Worm (Caenorhabditis elegans) whole organism, L3 larva: ENCODE measurements around the gene clec-52.

ENCODE experiments used
- egl-5 ChIP-seq: fragments of 150-350 bp; optimal IDR thresholded peaks from 2 replicates; lab custom pipeline; 2017; ENCODE audit warnings: missing biosample characterization, missing genetic modification reagents, missing genetic modification characterization, inconsistent platforms
- mdl-1 ChIP-seq: fragments of 150-350 bp; optimal IDR thresholded peaks from 2 replicates; lab custom pipeline; 2014; ENCODE audit warnings: missing biosample characterization, missing genetic modification characterization
- skn-1 ChIP-seq: fragments of 150-350 bp; optimal IDR thresholded peaks from 2 replicates; lab custom pipeline; 2014; ENCODE audit warnings: missing biosample characterization, missing genetic modification characterization

DNA sequence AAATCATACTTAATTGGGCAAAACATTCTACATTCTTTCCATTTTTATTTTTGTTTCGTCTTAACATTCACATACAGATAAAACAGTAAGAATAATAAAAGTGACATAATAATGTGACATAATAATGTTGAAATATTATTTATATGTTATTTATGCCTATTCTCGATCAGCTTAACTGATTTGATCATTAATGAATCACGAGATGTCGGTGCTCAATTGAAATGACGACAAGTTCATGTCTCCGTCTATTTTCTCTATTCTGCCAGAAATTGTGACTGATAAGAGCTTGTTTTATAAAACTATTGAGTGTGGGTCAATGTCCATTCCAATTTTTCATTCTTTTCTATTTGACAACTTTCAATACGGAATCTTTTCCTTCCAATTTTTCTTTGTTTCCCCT is 16.8 kb downstream of the clec-52 start:
- TF ChIP-seq egl-5 = no peak
- TF ChIP-seq skn-1 (tag; lab: Kevin White, UChicago) = no peak
- TF ChIP-seq mdl-1 (tag; lab: Kevin White, UChicago) = no peak
